Fruit fly (Drosophila melanogaster) whole organism, embryonic: ENCODE data around the gene Hsp70Aa.

Source experiments
- B-H2 ChIP-seq: fragments of 200-800 bp; sonication (Bioruptor generic); optimal IDR thresholded peaks from 2 replicates; lab custom pipeline; 2018; ENCODE audit warnings: missing biosample characterization, mild to moderate bottlenecking, missing genetic modification characterization
- BEAF-32 ChIP-seq: fragments of 200-800 bp; sonication (Bioruptor generic); optimal IDR thresholded peaks from 3 replicates; lab custom pipeline; 2017; ENCODE audit warnings: missing biosample characterization, missing genetic modification characterization, mild to moderate bottlenecking, moderate library complexity, missing genetic modification reagents
- Bgb ChIP-seq: fragments of 200-800 bp; sonication (Bioruptor generic); IDR thresholded peaks from 2 replicates; pipeline ENCODE4 v1.3.6; 2022; ENCODE audit warnings: missing biosample characterization, missing genetic modification characterization; ENCODE audit not compliant: partially characterized antibody
- CG10267 ChIP-seq: fragments of 200-800 bp; sonication (Bioruptor generic); optimal IDR thresholded peaks from 2 replicates; lab custom pipeline; 2018; ENCODE audit warnings: missing biosample characterization, mild to moderate bottlenecking, missing genetic modification characterization, moderate library complexity
- CG10274 ChIP-seq: fragments of 200-800 bp; sonication (Bioruptor generic); optimal IDR thresholded peaks from 3 replicates; lab custom pipeline; 2017; ENCODE audit warnings: missing biosample characterization, mild to moderate bottlenecking, missing genetic modification characterization
- CG10366 ChIP-seq: fragments of 200-800 bp; sonication (Bioruptor generic); IDR thresholded peaks from 2 replicates; pipeline ENCODE4 v1.3.6; 2022; ENCODE audit warnings: missing biosample characterization, missing genetic modification characterization
- CG10431 ChIP-seq: fragments of 200-800 bp; sonication (Bioruptor generic); optimal IDR thresholded peaks from 3 replicates; lab custom pipeline; 2018; ENCODE audit warnings: missing biosample characterization, mild to moderate bottlenecking, missing genetic modification characterization
- CG10543 ChIP-seq: fragments of 200-800 bp; sonication (Bioruptor generic); optimal IDR thresholded peaks from 3 replicates; lab custom pipeline; 2017; ENCODE audit warnings: missing biosample characterization, mild to moderate bottlenecking, missing genetic modification characterization, moderate library complexity
- CG12299 ChIP-seq: fragments of 200-800 bp; sonication (Bioruptor generic); optimal IDR thresholded peaks from 2 replicates; lab custom pipeline; 2018; ENCODE audit warnings: missing biosample characterization, mild to moderate bottlenecking, missing genetic modification characterization
- CG13424 ChIP-seq: fragments of 200-800 bp; sonication (Bioruptor generic); optimal IDR thresholded peaks from 2 replicates; lab custom pipeline; 2019; ENCODE audit warnings: missing biosample characterization, mild to moderate bottlenecking, missing genetic modification characterization, moderate library complexity
- CG13624 ChIP-seq: fragments of 200-800 bp; sonication (Bioruptor generic); optimal IDR thresholded peaks from 2 replicates; lab custom pipeline; 2016; ENCODE audit warnings: missing biosample characterization, missing genetic modification characterization
- CG17328 ChIP-seq: fragments of 200-800 bp; sonication (Bioruptor generic); IDR thresholded peaks from 2 replicates; pipeline ENCODE4 v1.3.6; 2022; ENCODE audit warnings: missing biosample characterization, missing genetic modification characterization
- CG17361 ChIP-seq: fragments of 200-800 bp; sonication (Bioruptor generic); IDR thresholded peaks from 3 replicates; pipeline ENCODE4 v1.3.6; 2022; ENCODE audit warnings: missing biosample characterization, missing genetic modification characterization
- CG2202 ChIP-seq: fragments of 200-800 bp; sonication (Bioruptor generic); optimal IDR thresholded peaks from 2 replicates; lab custom pipeline; 2018; ENCODE audit warnings: missing biosample characterization, mild to moderate bottlenecking, missing genetic modification characterization
- CG34422 ChIP-seq: fragments of 200-800 bp; sonication (Bioruptor generic); IDR thresholded peaks from 3 replicates; pipeline ENCODE4 v1.3.6; 2022; ENCODE audit warnings: missing biosample characterization, missing genetic modification characterization
- CG4617 ChIP-seq: fragments of 200-800 bp; sonication (Bioruptor generic); optimal IDR thresholded peaks from 3 replicates; lab custom pipeline; 2016; ENCODE audit warnings: missing biosample characterization, missing genetic modification characterization, borderline replicate concordance
- CG4730 ChIP-seq: fragments of 200-800 bp; sonication (Bioruptor generic); IDR thresholded peaks from 2 replicates; pipeline ENCODE4 v1.3.6; 2022; ENCODE audit warnings: missing biosample characterization, missing genetic modification characterization
- CG7357 ChIP-seq: fragments of 200-800 bp; sonication (Bioruptor generic); IDR thresholded peaks from 3 replicates; pipeline ENCODE4 v1.3.6; 2022; ENCODE audit warnings: missing biosample characterization, missing genetic modification characterization
- Doc3 ChIP-seq: fragments of 200-800 bp; sonication (Bioruptor generic); IDR thresholded peaks from 3 replicates; pipeline ENCODE4 v1.3.6; 2022; ENCODE audit warnings: missing biosample characterization, missing genetic modification characterization; ENCODE audit not compliant: partially characterized antibody
- Dp ChIP-seq: fragments of 200-800 bp; sonication (Bioruptor generic); optimal IDR thresholded peaks from 2 replicates; lab custom pipeline; 2018; ENCODE audit warnings: missing biosample characterization, mild to moderate bottlenecking, missing genetic modification characterization, moderate library complexity
- Fer1 ChIP-seq: fragments of 200-800 bp; sonication (Bioruptor generic); optimal IDR thresholded peaks from 2 replicates; lab custom pipeline; 2017; ENCODE audit warnings: missing biosample characterization, mild to moderate bottlenecking, missing genetic modification characterization
- GATAe ChIP-seq: fragments of 200-800 bp; sonication (Bioruptor generic); conservative IDR thresholded peaks from 2 replicates; pipeline ENCODE4 v1.3.6; 2022; ENCODE audit warnings: missing biosample characterization, missing genetic modification characterization
- Gug ChIP-seq: fragments of 200-800 bp; sonication (Bioruptor generic); IDR thresholded peaks from 4 replicates; pipeline ENCODE4 v1.3.6; 2022; ENCODE audit warnings: missing biosample characterization, missing genetic modification characterization
- HLH3B ChIP-seq: fragments of 200-800 bp; sonication (Bioruptor generic); IDR thresholded peaks from 2 replicates; pipeline ENCODE4 v1.3.6; 2022; ENCODE audit warnings: missing biosample characterization, missing genetic modification characterization
- Lhr ChIP-seq: fragments of 200-800 bp; sonication (Bioruptor generic); optimal IDR thresholded peaks from 3 replicates; lab custom pipeline; 2017; ENCODE audit warnings: mild to moderate bottlenecking, missing biosample characterization, missing genetic modification reagents, missing genetic modification characterization
- Med ChIP-seq: fragments of 200-800 bp; sonication (Bioruptor generic); peaks from one replicate; lab custom pipeline; 2016; ENCODE audit warnings: missing biosample characterization, missing genetic modification characterization, mild to moderate bottlenecking, inconsistent platforms, moderate library complexity
- Pdp1 ChIP-seq, 2 experiments: fragments of 200-800 bp; sonication (Bioruptor generic); optimal IDR thresholded peaks; 3 replicates each; lab custom pipeline; 2016; ENCODE audit warnings: missing biosample characterization in 2 of 2, missing genetic modification characterization in 2 of 2, mild to moderate bottlenecking in 1 of 2, moderate library complexity in 1 of 2
- Xrp1 ChIP-seq: fragments of 200-800 bp; sonication (Bioruptor generic); IDR thresholded peaks from 2 replicates; pipeline ENCODE4 v1.3.6; 2022; ENCODE audit warnings: missing biosample characterization, missing genetic modification characterization
- cad ChIP-seq: fragments of >200 bp; optimal IDR thresholded peaks from 2 replicates; lab custom pipeline; 2017; ENCODE audit warnings: missing biosample characterization, missing genetic modification characterization
- caup ChIP-seq: fragments of 200-800 bp; sonication (Bioruptor generic); optimal IDR thresholded peaks from 3 replicates; lab custom pipeline; 2017; ENCODE audit warnings: missing biosample characterization, mild to moderate bottlenecking, missing genetic modification characterization, moderate library complexity; ENCODE audit not compliant: severe bottlenecking
- corto ChIP-seq: fragments of 200-800 bp; sonication (Bioruptor generic); optimal IDR thresholded peaks from 2 replicates; lab custom pipeline; 2016; ENCODE audit warnings: missing biosample characterization, mild to moderate bottlenecking, missing genetic modification characterization, moderate library complexity
- dpn ChIP-seq, 2 experiments: fragments of 200-800 bp; sonication (Bioruptor generic); optimal IDR thresholded peaks; 3 replicates each; lab custom pipeline; 2016; ENCODE audit warnings: missing biosample characterization in 2 of 2, missing genetic modification characterization in 2 of 2
- esg ChIP-seq: fragments of 200-800 bp; sonication (Bioruptor generic); conservative IDR thresholded peaks from 2 replicates; pipeline ENCODE4 v1.3.6; 2022; ENCODE audit warnings: missing biosample characterization, missing genetic modification characterization
- ewg ChIP-seq: fragments of 200-800 bp; sonication (Bioruptor generic); optimal IDR thresholded peaks from 3 replicates; lab custom pipeline; 2017; ENCODE audit warnings: mild to moderate bottlenecking, missing biosample characterization, missing genetic modification reagents, missing genetic modification characterization
- exex ChIP-seq: fragments of 200-800 bp; sonication (Bioruptor generic); optimal IDR thresholded peaks from 4 replicates; lab custom pipeline; 2018; ENCODE audit warnings: missing biosample characterization, mild to moderate bottlenecking, missing genetic modification characterization, moderate library complexity
- grn ChIP-seq: fragments of 200-800 bp; sonication (Bioruptor generic); optimal IDR thresholded peaks from 3 replicates; lab custom pipeline; 2017; ENCODE audit warnings: missing biosample characterization, missing genetic modification characterization
- jing ChIP-seq: fragments of 200-800 bp; sonication (Bioruptor generic); optimal IDR thresholded peaks from 2 replicates; lab custom pipeline; 2018; ENCODE audit warnings: missing biosample characterization, mild to moderate bottlenecking, missing genetic modification characterization
- kah ChIP-seq: fragments of 200-800 bp; sonication (Bioruptor generic); optimal IDR thresholded peaks from 2 replicates; lab custom pipeline; 2018; ENCODE audit warnings: missing biosample characterization, mild to moderate bottlenecking, missing genetic modification characterization
- nom ChIP-seq: fragments of 200-800 bp; sonication (Bioruptor generic); optimal IDR thresholded peaks from 2 replicates; lab custom pipeline; 2017; ENCODE audit warnings: missing biosample characterization, missing genetic modification characterization, mild to moderate bottlenecking, moderate library complexity, missing genetic modification reagents
- rib ChIP-seq: fragments of 200-800 bp; sonication (Bioruptor generic); IDR thresholded peaks from 2 replicates; pipeline ENCODE4 v1.3.6; 2022; ENCODE audit warnings: missing biosample characterization, missing genetic modification characterization
- sc ChIP-seq, 3 experiments: fragments of >200 bp in 2 of 3; fragments of 200-800 bp in 1 of 3; sonication (Bioruptor generic) in 1 of 3; optimal IDR thresholded peaks; 2 replicates in 2 of 3; 3 replicates in 1 of 3; lab custom pipeline; 2017; ENCODE audit warnings: mild to moderate bottlenecking in 1 of 3, missing biosample characterization in 1 of 3, missing genetic modification characterization in 1 of 3, missing genetic modification reagents in 1 of 3
- slp2 ChIP-seq: fragments of 200-800 bp; sonication (Bioruptor generic); optimal IDR thresholded peaks from 2 replicates; lab custom pipeline; 2016; ENCODE audit warnings: missing biosample characterization, missing genetic modification characterization
- sqz ChIP-seq: fragments of 200-800 bp; sonication (Bioruptor generic); optimal IDR thresholded peaks from 3 replicates; lab custom pipeline; 2018; ENCODE audit warnings: missing biosample characterization, mild to moderate bottlenecking, missing genetic modification characterization
- ssp ChIP-seq: fragments of 200-800 bp; sonication (Bioruptor generic); IDR thresholded peaks from 2 replicates; pipeline ENCODE4 v1.3.6; 2022; ENCODE audit warnings: missing biosample characterization, missing genetic modification characterization
- stwl ChIP-seq: fragments of 200-800 bp; sonication (Bioruptor generic); optimal IDR thresholded peaks from 3 replicates; lab custom pipeline; 2018; ENCODE audit warnings: missing biosample characterization, mild to moderate bottlenecking, missing genetic modification characterization, moderate library complexity
- sug ChIP-seq: fragments of 200-800 bp; optimal IDR thresholded peaks from 2 replicates; lab custom pipeline; 2019; ENCODE audit warnings: missing biosample characterization, mild to moderate bottlenecking, missing genetic modification characterization, moderate library complexity
- vnd ChIP-seq: fragments of 200-800 bp; sonication (Bioruptor generic); IDR thresholded peaks from 3 replicates; pipeline ENCODE4 v1.3.6; 2022; ENCODE audit warnings: missing biosample characterization, missing genetic modification characterization; ENCODE audit not compliant: partially characterized antibody
- zen ChIP-seq: fragments of 200-800 bp; sonication (Bioruptor generic); optimal IDR thresholded peaks from 3 replicates; lab custom pipeline; 2018; ENCODE audit warnings: missing biosample characterization, mild to moderate bottlenecking, missing genetic modification characterization, moderate library complexity

Gene Hsp70Aa

DNA sequence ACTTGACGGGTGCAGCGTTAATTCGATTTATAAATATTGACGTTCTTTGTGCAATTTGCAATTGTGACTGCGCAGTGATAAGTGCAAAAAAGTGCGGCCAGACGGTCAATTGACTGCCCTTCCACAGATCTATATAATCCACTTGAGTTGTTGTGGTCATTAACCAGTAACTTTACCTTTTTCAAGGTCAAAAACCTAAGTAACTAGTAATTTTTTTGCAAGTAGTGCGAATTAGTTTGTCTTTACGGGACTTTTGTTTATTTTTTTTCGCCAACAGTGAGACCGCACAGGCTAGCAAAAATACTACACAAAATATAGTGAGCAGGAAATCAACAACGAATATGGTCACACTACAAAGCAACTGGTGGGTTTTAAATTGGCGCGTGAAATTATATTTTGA lies 18.3 kb upstream of the Hsp70Aa start, which contains the start of gene Tango9 (continued):
- TF ChIP-seq Fer1 (GFP tag; lab: Kevin White, UChicago) (peak; percentile 22), CG2202 (no peak), caup (no peak), Pdp1 (GFP tag; optimal IDR thresholded peaks at IDR 0.05; lab: Kevin White, UChicago) (peak in 1 of 2 experiments; percentile 18), Dp (GFP tag; lab: Kevin White, UChicago) (peak; percentile 90), CG13424 (tag; lab: Kevin White, UChicago) (peak; percentile 1), dpn (GFP tag; optimal IDR thresholded peaks at IDR 0.05; lab: Kevin White, UChicago) (peak in 1 of 2 experiments; percentile 2), sug (tag; lab: Kevin White, UChicago) (peak; percentile 25), cad (GFP tag; lab: Kevin White, UChicago) (no peak), kah (GFP tag; lab: Kevin White, UChicago) (peak; percentile 94), corto (GFP tag; lab: Kevin White, UChicago) (no peak), HLH3B (GFP tag; lab: Robert Waterston, UW) (0 out of 2 replicates have a peak, but pooled peaks have one; percentile 9), CG13624 (peak; percentile 16), CG34422 (peak; percentile 25; the same call in 1 of the 3 replicates), BEAF-32 (peak; percentile 38), CG12299 (tag; lab: Kevin White, UChicago) (peak; percentile 19), sqz (GFP tag; lab: Kevin White, UChicago) (peak; percentile 41), esg (GFP tag; lab: Robert Waterston, UW) (no peak), jing (no peak), Xrp1 (GFP tag; lab: Robert Waterston, UW) (0 out of 2 replicates have a peak, but pooled peaks have one; percentile 25), CG17361 (GFP tag; lab: Robert Waterston, UW) (0 out of 3 replicates have a peak, but pooled peaks have one; percentile 11), exex (tag; lab: Kevin White, UChicago) (no peak), ssp (GFP tag; lab: Robert Waterston, UW) (0 out of 2 replicates have a peak, but pooled peaks have one; percentile 5), CG10274 (peak; percentile 60), stwl (tag; lab: Kevin White, UChicago) (peak; percentile 83), zen (tag; lab: Kevin White, UChicago) (peak; percentile 10), CG10267 (tag; lab: Kevin White, UChicago) (peak; percentile 39), CG4617 (peak; percentile 45), nom (GFP tag; lab: Kevin White, UChicago) (peak; percentile 57), Lhr (GFP tag; lab: Kevin White, UChicago) (peak; percentile 48), ewg (GFP tag; lab: Kevin White, UChicago) (peak; percentile 88), B-H2 (peak; percentile 23), CG10543 (GFP tag; lab: Kevin White, UChicago) (no peak), vnd (GFP tag; lab: Robert Waterston, UW) (no peak)
- TF ChIP-seq, all 482 proteins: peak for 78

- TF ChIP-seq Bgb (GFP tag; lab: Robert Waterston, UW) (0 out of 2 replicates have a peak, but pooled peaks have one; percentile 10), CG4730 (no peak), Med (GFP tag; lab: Kevin White, UChicago) (peak; percentile 35)
Measured at dm6 chr3R:11973826-11974225, 17.5 kb upstream of the Hsp70Aa start.

dm6 chr3R:11971394-11971793 lies 15.1 kb upstream of the Hsp70Aa start, which contains the start of gene GC2:
TSS of gene GC2 (plus strand) at chr3R:11971694.
- TF ChIP-seq CG10431 (GFP tag; lab: Kevin White, UChicago) (no peak), CG13424 (tag; lab: Kevin White, UChicago) (no peak), CG7357 (GFP tag; lab: Robert Waterston, UW) (no peak), slp2 (GFP tag; lab: Kevin White, UChicago) (no peak), Doc3 (no peak), CG10366 (GFP tag; lab: Robert Waterston, UW) (no peak), GATAe (GFP tag; lab: Robert Waterston, UW) (no peak), Gug (GFP tag; lab: Robert Waterston, UW) (no peak), grn (no peak), rib (GFP tag; lab: Robert Waterston, UW) (no peak), sc (optimal IDR thresholded peaks at IDR 0.05; lab: Kevin White, UChicago) (no peak), sc (GFP tag; optimal IDR thresholded peaks at IDR 0.05; lab: Kevin White, UChicago) (no peak), CG17328 (GFP tag; lab: Robert Waterston, UW) (no peak)
